Fruit fly (Drosophila melanogaster) whole organism, prepupa: ENCODE results near the gene Cyp4d21.
A peak's percentile ranks its signal among the peaks of the same experiment; 100 is the strongest.

Source experiments
- CG11902 ChIP-seq: fragments of 200-800 bp; sonication (Bioruptor generic); optimal IDR thresholded peaks from 3 replicates; lab custom pipeline; 2016; ENCODE audit warnings: missing biosample characterization, missing genetic modification characterization
- CG4318 ChIP-seq: fragments of 200-800 bp; sonication (Bioruptor generic); optimal IDR thresholded peaks from 3 replicates; lab custom pipeline; 2017; ENCODE audit warnings: missing biosample characterization, mild to moderate bottlenecking, missing genetic modification characterization
- CG8632 ChIP-seq: fragments of 200-800 bp; sonication (Bioruptor generic); optimal IDR thresholded peaks from 3 replicates; lab custom pipeline; 2016; ENCODE audit warnings: missing biosample characterization, missing genetic modification characterization
- Smox ChIP-seq: fragments of 200-800 bp; sonication (Bioruptor generic); optimal IDR thresholded peaks from 3 replicates; lab custom pipeline; 2016; ENCODE audit warnings: missing biosample characterization, missing genetic modification characterization
- fd59A ChIP-seq: fragments of 200-800 bp; sonication (Bioruptor generic); optimal IDR thresholded peaks from 2 replicates; lab custom pipeline; 2017; ENCODE audit warnings: missing biosample characterization, mild to moderate bottlenecking, missing genetic modification characterization, missing genetic modification reagents
- fkh ChIP-seq: fragments of 200-800 bp; sonication (Bioruptor generic); optimal IDR thresholded peaks from 3 replicates; lab custom pipeline; 2017; ENCODE audit warnings: missing biosample characterization, mild to moderate bottlenecking, missing genetic modification characterization, moderate library complexity
- lz ChIP-seq: fragments of 200-800 bp; sonication (Bioruptor generic); optimal IDR thresholded peaks from 3 replicates; lab custom pipeline; 2016; ENCODE audit warnings: missing biosample characterization, missing genetic modification characterization
- net ChIP-seq: fragments of 200-800 bp; sonication (Bioruptor generic); optimal IDR thresholded peaks from 3 replicates; lab custom pipeline; 2016; ENCODE audit warnings: missing biosample characterization, missing genetic modification characterization
- salr ChIP-seq, 2 experiments: fragments of 200-800 bp; sonication (Bioruptor generic); optimal IDR thresholded peaks; 3 replicates each; lab custom pipeline; 2016 to 2018; ENCODE audit warnings: missing biosample characterization in 2 of 2, missing genetic modification characterization in 2 of 2, mild to moderate bottlenecking in 1 of 2

Cyp4d21 gene

dm6 chr2L:7641606-7642190 is 36.3 kb downstream of the Cyp4d21 start (continued):
- TF ChIP-seq CG4318, result no peak
- no peak for TF ChIP-seq fd59A (GFP tag; lab: Kevin White, UChicago)
- TF ChIP-seq CG8632, result no peak
- TF ChIP-seq net (GFP tag; lab: Kevin White, UChicago), result no peak
- TF ChIP-seq salr (GFP tag; optimal IDR thresholded peaks at IDR 0.05; lab: Kevin White, UChicago), result peak in 1 of 2 experiments; percentile 33
- no peak for TF ChIP-seq fkh (GFP tag; lab: Kevin White, UChicago)
- TF ChIP-seq lz, result peak; percentile 28
- TF ChIP-seq CG11902 (GFP tag; lab: Kevin White, UChicago), result no peak
- TF ChIP-seq Smox (GFP tag; lab: Kevin White, UChicago), result no peak
